Fruit fly (Drosophila melanogaster) Kc167 (cell line): ENCODE measurements around the gene cpb.

ENCODE experiments used
- h ChIP-seq: fragments of >200 bp; optimal IDR thresholded peaks from 3 replicates; lab custom pipeline; 2018; ENCODE audit warnings: missing external identifiers
- ttk ChIP-seq: sonication (Bioruptor generic); optimal IDR thresholded peaks from 2 replicates; lab custom pipeline; 2017; ENCODE audit warnings: missing external identifiers

- TF ChIP-seq ttk (lab: Kevin White, UChicago) (no peak), h (lab: Kevin White, UChicago) (no peak)
Measured at dm6 chr2L:1656835-1657541, 47.7 kb upstream of the cpb start.
